Fruit fly (Drosophila melanogaster): ENCODE data around the gene CG1239.

The CG1239 gene

dm6 chr3R:5742278-5743196 is 9.2 kb downstream of the CG1239 start, which contains the start of the genes Sym and Madm (continued):
- TF ChIP-seq CG10543 (GFP tag; optimal IDR thresholded peaks at IDR 0.05), result peak; percentile 14
- TF ChIP-seq CG4820 (GFP tag; optimal IDR thresholded peaks at IDR 0.05), result no peak
- peak; percentile 92 for TF ChIP-seq YL-1 (GFP tag; optimal IDR thresholded peaks at IDR 0.05)
- TF ChIP-seq shn (GFP tag; optimal IDR thresholded peaks at IDR 0.05), result peak; percentile 19
- no peak for TF ChIP-seq Dip2 (GFP tag; IDR thresholded peaks at IDR 0.05)
- peak; percentile 39 for TF ChIP-seq CG10147 (GFP tag; optimal IDR thresholded peaks at IDR 0.05)
- peak; percentile 7; the same call in 1 of the 3 replicates for TF ChIP-seq dysf (GFP tag; IDR thresholded peaks at IDR 0.05)
- peak; percentile 89 for TF ChIP-seq CG16813 (GFP tag; IDR thresholded peaks at IDR 0.05; ENCODE audit: partially characterized antibody)
- TF ChIP-seq CG6654 (GFP tag; optimal IDR thresholded peaks at IDR 0.05), result no peak
- TF ChIP-seq CG17186 (GFP tag; optimal IDR thresholded peaks at IDR 0.05), result peak; percentile 67
- no peak for TF ChIP-seq CG12236 (GFP tag; optimal IDR thresholded peaks at IDR 0.05)
- TF ChIP-seq Hr3 (GFP tag; optimal IDR thresholded peaks at IDR 0.05), result peak; percentile 33
- TF ChIP-seq CG17359 (tag; optimal IDR thresholded peaks at IDR 0.05), result no peak
- TF ChIP-seq mirr (GFP tag; optimal IDR thresholded peaks at IDR 0.05), result no peak
- peak; percentile 38; the same call in 1 of the 2 replicates for TF ChIP-seq bbx (GFP tag; IDR thresholded peaks at IDR 0.05; ENCODE audit: partially characterized antibody)
- peak; percentile 56 for TF ChIP-seq CG12659 (GFP tag; optimal IDR thresholded peaks at IDR 0.05)
- no peak for TF ChIP-seq Rx (GFP tag; IDR thresholded peaks at IDR 0.05)
- peak; percentile 38 for TF ChIP-seq CG8944 (GFP tag; optimal IDR thresholded peaks at IDR 0.05)
- 0 out of 3 replicates have a peak, but pooled peaks have one; percentile 41 for TF ChIP-seq CG34422 (GFP tag; IDR thresholded peaks at IDR 0.05)
- no peak for TF ChIP-seq Ada2b (GFP tag; IDR thresholded peaks at IDR 0.05)
- no peak for TF ChIP-seq wdn (GFP tag; IDR thresholded peaks at IDR 0.05)
- TF ChIP-seq CG4854 (GFP tag; optimal IDR thresholded peaks at IDR 0.05), result peak; percentile 18
- TF ChIP-seq jing (GFP tag; optimal IDR thresholded peaks at IDR 0.05), result no peak
- TF ChIP-seq CG9932 (GFP tag; IDR thresholded peaks at IDR 0.05), result peak; percentile 55; the same call in 1 of the 2 replicates
- TF ChIP-seq CG16779 (GFP tag; IDR thresholded peaks at IDR 0.05), result no peak
- no peak for TF ChIP-seq CG4404 (GFP tag; IDR thresholded peaks at IDR 0.05)
- no peak for TF ChIP-seq odd (GFP tag; optimal IDR thresholded peaks at IDR 0.05)
- TF ChIP-seq CG11247 (GFP tag; IDR thresholded peaks at IDR 0.05), result no peak
- peak; percentile 50 for TF ChIP-seq zfh2 (GFP tag; optimal IDR thresholded peaks at IDR 0.05)
- TF ChIP-seq Asciz (GFP tag; optimal IDR thresholded peaks at IDR 0.05), result no peak
- TF ChIP-seq crp (GFP tag; optimal IDR thresholded peaks at IDR 0.05), result peak in 1 of 2 experiments; percentile 50
- TF ChIP-seq Blimp-1 (GFP tag; optimal IDR thresholded peaks at IDR 0.05), result no peak
- peak; percentile 40 for TF ChIP-seq Ptx1 (GFP tag; IDR thresholded peaks at IDR 0.05)
- TF ChIP-seq CG6791 (GFP tag; IDR thresholded peaks at IDR 0.05; ENCODE audit: partially characterized antibody), result peak; percentile 64
- TF ChIP-seq vnd (GFP tag; IDR thresholded peaks at IDR 0.05; ENCODE audit: partially characterized antibody), result peak; percentile 84
- TF ChIP-seq CG4282 (GFP tag; optimal IDR thresholded peaks at IDR 0.05), result no peak
- no peak for TF ChIP-seq salm (tag; optimal IDR thresholded peaks at IDR 0.05)
- 0 out of 2 replicates have a peak, but pooled peaks have one; percentile 23 for TF ChIP-seq CG42726 (GFP tag; IDR thresholded peaks at IDR 0.05; ENCODE audit: partially characterized antibody)
- no peak for TF ChIP-seq gsb (GFP tag; IDR thresholded peaks at IDR 0.05)
- TF ChIP-seq NFAT (GFP tag; IDR thresholded peaks at IDR 0.05), result no peak
- peak; percentile 72 for TF ChIP-seq lilli (GFP tag; optimal IDR thresholded peaks at IDR 0.05)
- no peak for TF ChIP-seq CG17912 (GFP tag; optimal IDR thresholded peaks at IDR 0.05)
- TF ChIP-seq gcm (GFP tag; optimal IDR thresholded peaks at IDR 0.05), result peak; percentile 21
- no peak for TF ChIP-seq CG11085 (GFP tag; IDR thresholded peaks at IDR 0.05)
- peak; percentile 46; the same call in 1 of the 2 replicates for TF ChIP-seq onecut (GFP tag; IDR thresholded peaks at IDR 0.05)
- TF ChIP-seq Ssrp (tag; optimal IDR thresholded peaks at IDR 0.05), result no peak
- peak; percentile 71 for TF ChIP-seq nmo (GFP tag; optimal IDR thresholded peaks at IDR 0.05)
- TF ChIP-seq gsb-n (tag; optimal IDR thresholded peaks at IDR 0.05), result no peak
